Worm (Caenorhabditis elegans): ENCODE data around the gene C46F4.3.
A peak's percentile ranks its signal among the peaks of the same experiment; 100 is the strongest.

C46F4.3 gene

ce11 chrX:5944488-5944887 is 8.9 kb downstream of the C46F4.3 start, which contains the start of gene acs-17:
Gene acs-17 (minus strand): TSS chrX:5944510.
- TF ChIP-seq lin-13 (tag; optimal IDR thresholded peaks at IDR 0.05) (no peak), hlh-1 (tag; optimal IDR thresholded peaks at IDR 0.05) (no peak), M03D4.4 (tag; optimal IDR thresholded peaks at IDR 0.05) (no peak), pha-4 (tag; optimal IDR thresholded peaks at IDR 0.05) (no peak), elt-1 (tag; optimal IDR thresholded peaks at IDR 0.05; ENCODE audit: borderline replicate concordance, insufficient read depth) (no peak), unc-39 (tag; optimal IDR thresholded peaks at IDR 0.05) (no peak), ceh-83 (GFP tag; optimal IDR thresholded peaks at IDR 0.05) (no peak), lsy-2 (tag; optimal IDR thresholded peaks at IDR 0.05) (no peak), nhr-12 (tag; optimal IDR thresholded peaks at IDR 0.05) (no peak), zip-8 (tag; optimal IDR thresholded peaks at IDR 0.05) (no peak), sptf-1 (tag; optimal IDR thresholded peaks at IDR 0.05) (no peak), mep-1 (tag; optimal IDR thresholded peaks at IDR 0.05) (no peak), lin-32 (GFP tag; optimal IDR thresholded peaks at IDR 0.05) (no peak), blmp-1 (tag; optimal IDR thresholded peaks at IDR 0.05) (no peak), unc-62 (GFP tag; optimal IDR thresholded peaks at IDR 0.05) (no peak), nhr-237 (tag; optimal IDR thresholded peaks at IDR 0.05) (no peak), cnd-1 (tag; optimal IDR thresholded peaks at IDR 0.05) (no peak), tbx-8 (GFP tag; optimal IDR thresholded peaks at IDR 0.05) (no peak), ceh-39 (tag; optimal IDR thresholded peaks at IDR 0.05) (no peak)

DNA sequence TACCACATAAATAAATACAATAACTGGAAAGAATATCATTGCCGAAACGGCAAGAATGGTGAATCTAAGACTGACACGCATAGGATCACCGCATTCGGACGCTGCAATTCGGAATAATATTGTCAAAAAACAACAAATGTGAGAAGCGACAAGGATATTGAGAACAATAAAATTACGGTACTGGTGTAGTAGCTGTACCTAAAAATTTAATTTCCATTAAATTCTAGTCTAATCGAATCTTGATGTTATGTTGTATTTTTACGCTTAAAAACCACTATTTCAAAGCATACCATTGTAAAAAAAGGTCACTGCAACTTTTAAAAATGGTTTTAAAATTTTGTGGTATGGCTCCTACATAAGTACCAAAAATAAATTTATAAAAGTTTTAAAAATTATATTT is 13.2 kb downstream of the C46F4.3 start, which contains the start of gene mig-23:
TSS of gene mig-23 (minus strand) at position 101 of the 400 bp plus-strand sequence.
- TF ChIP-seq elt-3 (tag; optimal IDR thresholded peaks at IDR 0.05) (no peak), zip-8 (tag; optimal IDR thresholded peaks at IDR 0.05) (no peak), blmp-1 (tag; optimal IDR thresholded peaks at IDR 0.05) (no peak), mls-2 (tag; optimal IDR thresholded peaks at IDR 0.05) (no peak), unc-39 (tag; optimal IDR thresholded peaks at IDR 0.05) (no peak), flh-1 (GFP tag; optimal IDR thresholded peaks at IDR 0.05) (no peak), lin-13 (tag; optimal IDR thresholded peaks at IDR 0.05) (no peak), elt-1 (tag; optimal IDR thresholded peaks at IDR 0.05; ENCODE audit: borderline replicate concordance, insufficient read depth) (no peak), unc-62 (GFP tag; optimal IDR thresholded peaks at IDR 0.05) (no peak), mep-1 (tag; optimal IDR thresholded peaks at IDR 0.05) (no peak), unc-120 (tag; optimal IDR thresholded peaks at IDR 0.05; ENCODE audit: poor library complexity, severe bottlenecking) (no peak), bed-3 (GFP tag; optimal IDR thresholded peaks at IDR 0.05) (no peak), ham-2 (GFP tag; optimal IDR thresholded peaks at IDR 0.05) (no peak)

ce11 chrX:5953174-5953573 is 17.6 kb downstream of the C46F4.3 start, which contains the start of the genes R07E4.5 and R07E4.3:
Gene R07E4.5 (minus strand): TSS chrX:5953174.
Gene R07E4.3 (plus strand): TSS chrX:5953458.
- peak; percentile 48 for TF ChIP-seq ces-1 (GFP tag; optimal IDR thresholded peaks at IDR 0.05)
- no peak for TF ChIP-seq sptf-1 (tag; optimal IDR thresholded peaks at IDR 0.05)
- peak; percentile 15 for TF ChIP-seq mls-2 (tag; optimal IDR thresholded peaks at IDR 0.05)
- TF ChIP-seq M03D4.4 (tag; optimal IDR thresholded peaks at IDR 0.05) = no peak
- peak; percentile 60 for TF ChIP-seq hlh-1 (tag; optimal IDR thresholded peaks at IDR 0.05)
- no peak for TF ChIP-seq ztf-11 (tag; optimal IDR thresholded peaks at IDR 0.05)
- peak; percentile 93 for TF ChIP-seq mep-1 (tag; optimal IDR thresholded peaks at IDR 0.05)
- TF ChIP-seq cnd-1 (tag; optimal IDR thresholded peaks at IDR 0.05) = no peak
- no peak for TF ChIP-seq zip-8 (tag; optimal IDR thresholded peaks at IDR 0.05)
- TF ChIP-seq unc-39 (tag; optimal IDR thresholded peaks at IDR 0.05) = no peak
- no peak for TF ChIP-seq nhr-76 (tag; optimal IDR thresholded peaks at IDR 0.05)
- TF ChIP-seq bed-3 (GFP tag; optimal IDR thresholded peaks at IDR 0.05) = no peak
- TF ChIP-seq ceh-43 (GFP tag; optimal IDR thresholded peaks at IDR 0.05) = no peak
- no peak for TF ChIP-seq unc-62 (GFP tag; optimal IDR thresholded peaks at IDR 0.05)
- TF ChIP-seq mab-5 (tag; optimal IDR thresholded peaks at IDR 0.05) = no peak
- no peak for TF ChIP-seq snpc-4 (tag; optimal IDR thresholded peaks at IDR 0.05)
- no peak for TF ChIP-seq ceh-39 (tag; optimal IDR thresholded peaks at IDR 0.05)
- TF ChIP-seq lin-32 (GFP tag; optimal IDR thresholded peaks at IDR 0.05) = no peak
- peak; percentile 43 for TF ChIP-seq nhr-237 (tag; optimal IDR thresholded peaks at IDR 0.05)
- TF ChIP-seq ham-2 (GFP tag; optimal IDR thresholded peaks at IDR 0.05) = no peak
- no peak for TF ChIP-seq elt-3 (tag; optimal IDR thresholded peaks at IDR 0.05)
- no peak for TF ChIP-seq nhr-2 (tag; optimal IDR thresholded peaks at IDR 0.05)
- TF ChIP-seq tbx-8 (GFP tag; optimal IDR thresholded peaks at IDR 0.05) = no peak
- no peak for TF ChIP-seq elt-1 (tag; optimal IDR thresholded peaks at IDR 0.05; ENCODE audit: borderline replicate concordance, insufficient read depth)
- peak; percentile 56 for TF ChIP-seq lin-13 (tag; optimal IDR thresholded peaks at IDR 0.05)
- no peak for TF ChIP-seq flh-1 (GFP tag; optimal IDR thresholded peaks at IDR 0.05)
- TF ChIP-seq nhr-28 (tag; optimal IDR thresholded peaks at IDR 0.05) = no peak
- TF ChIP-seq lsy-2 (tag; optimal IDR thresholded peaks at IDR 0.05) = peak; percentile 71
- TF ChIP-seq ceh-83 (GFP tag; optimal IDR thresholded peaks at IDR 0.05) = no peak
- TF ChIP-seq pha-4 (tag; optimal IDR thresholded peaks at IDR 0.05) = peak; percentile 80
- TF ChIP-seq drap-1 (GFP tag; optimal IDR thresholded peaks at IDR 0.05) = no peak
- TF ChIP-seq sem-2 (GFP tag; optimal IDR thresholded peaks at IDR 0.05) = no peak
- no peak for TF ChIP-seq nhr-12 (tag; optimal IDR thresholded peaks at IDR 0.05)
- peak; percentile 50 for TF ChIP-seq unc-120 (tag; optimal IDR thresholded peaks at IDR 0.05; ENCODE audit: poor library complexity, severe bottlenecking)
- no peak for TF ChIP-seq blmp-1 (tag; optimal IDR thresholded peaks at IDR 0.05)

All from whole organism, mixed stage, embryonic.